Fruit fly (Drosophila melanogaster) whole organism, embryonic: Measurements from ENCODE around the gene CG12674.

ENCODE experiments used
- Abd-B ChIP-seq: fragments of 200-800 bp; sonication (Bioruptor generic); optimal IDR thresholded peaks from 2 replicates; lab custom pipeline; 2018; ENCODE audit warnings: missing biosample characterization, mild to moderate bottlenecking, missing genetic modification characterization, moderate library complexity
- C15 ChIP-seq: fragments of 200-800 bp; sonication (Bioruptor generic); IDR thresholded peaks from 3 replicates; pipeline ENCODE4 v1.3.6; 2022; ENCODE audit warnings: missing biosample characterization, missing genetic modification characterization
- CG10267 ChIP-seq: fragments of 200-800 bp; sonication (Bioruptor generic); optimal IDR thresholded peaks from 2 replicates; lab custom pipeline; 2018; ENCODE audit warnings: missing biosample characterization, mild to moderate bottlenecking, missing genetic modification characterization, moderate library complexity
- CG12299 ChIP-seq: fragments of 200-800 bp; sonication (Bioruptor generic); optimal IDR thresholded peaks from 2 replicates; lab custom pipeline; 2018; ENCODE audit warnings: missing biosample characterization, mild to moderate bottlenecking, missing genetic modification characterization
- CG15514 ChIP-seq: fragments of 200-800 bp; sonication (Bioruptor generic); optimal IDR thresholded peaks from 3 replicates; lab custom pipeline; 2017; ENCODE audit warnings: missing biosample characterization, missing genetic modification characterization, mild to moderate bottlenecking, moderate library complexity, missing genetic modification reagents
- CG1603 ChIP-seq: fragments of 200-800 bp; sonication (Bioruptor generic); optimal IDR thresholded peaks from 2 replicates; lab custom pipeline; 2019; ENCODE audit warnings: missing biosample characterization, mild to moderate bottlenecking, missing genetic modification characterization, moderate library complexity
- CG17186 ChIP-seq: fragments of 200-800 bp; sonication (Bioruptor generic); optimal IDR thresholded peaks from 3 replicates; lab custom pipeline; 2017; ENCODE audit warnings: missing biosample characterization, missing genetic modification reagents, missing genetic modification characterization
- CG17802 ChIP-seq: fragments of 200-800 bp; sonication (Bioruptor generic); optimal IDR thresholded peaks from 2 replicates; lab custom pipeline; 2018; ENCODE audit warnings: missing biosample characterization, mild to moderate bottlenecking, missing genetic modification characterization, moderate library complexity
- CG3407 ChIP-seq: fragments of 200-800 bp; sonication (Bioruptor generic); optimal IDR thresholded peaks from 2 replicates; lab custom pipeline; 2018; ENCODE audit warnings: missing biosample characterization, mild to moderate bottlenecking, missing genetic modification characterization
- CG34224 ChIP-seq: fragments of 200-800 bp; sonication (Bioruptor generic); IDR thresholded peaks from 3 replicates; pipeline ENCODE4 v1.3.6; 2022; ENCODE audit warnings: missing biosample characterization, missing genetic modification characterization; ENCODE audit not compliant: partially characterized antibody
- CG4360 ChIP-seq: fragments of 200-800 bp; sonication (Bioruptor generic); IDR thresholded peaks from 2 replicates; pipeline ENCODE4 v1.3.6; 2022; ENCODE audit warnings: missing biosample characterization, missing genetic modification characterization
- CG5245 ChIP-seq: fragments of 200-800 bp; sonication (Bioruptor generic); optimal IDR thresholded peaks from 3 replicates; lab custom pipeline; 2016; ENCODE audit warnings: missing biosample characterization, missing genetic modification characterization
- CG5953 ChIP-seq: fragments of 200-800 bp; sonication (Bioruptor generic); IDR thresholded peaks from 2 replicates; pipeline ENCODE4 v1.3.6; 2022; ENCODE audit warnings: missing biosample characterization, missing genetic modification characterization
- CG8478 ChIP-seq: fragments of >200 bp; optimal IDR thresholded peaks from 2 replicates; lab custom pipeline; 2018
- CG9215 ChIP-seq: fragments of 200-800 bp; sonication (Bioruptor generic); IDR thresholded peaks from 2 replicates; pipeline ENCODE4 v1.3.6; 2022; ENCODE audit warnings: missing biosample characterization, missing genetic modification characterization
- CTCF ChIP-seq: fragments of 200-800 bp; sonication (Bioruptor generic); optimal IDR thresholded peaks from 2 replicates; lab custom pipeline; 2017; ENCODE audit warnings: missing biosample characterization, mild to moderate bottlenecking, missing genetic modification characterization, moderate library complexity
- Camta ChIP-seq: fragments of 200-800 bp; sonication (Bioruptor generic); optimal IDR thresholded peaks from 2 replicates; lab custom pipeline; 2016; ENCODE audit warnings: missing biosample characterization, missing genetic modification characterization
- Deaf1 ChIP-seq: fragments of 200-800 bp; optimal IDR thresholded peaks from 3 replicates; lab custom pipeline; 2019; ENCODE audit warnings: missing biosample characterization, mild to moderate bottlenecking, missing genetic modification characterization, moderate library complexity
- Doc2 ChIP-seq: fragments of 200-800 bp; sonication (Bioruptor generic); IDR thresholded peaks from 2 replicates; pipeline ENCODE4 v1.3.6; 2022; ENCODE audit warnings: missing biosample characterization, missing genetic modification characterization
- E2f1 ChIP-seq: fragments of 200-800 bp; sonication (Bioruptor generic); IDR thresholded peaks from 2 replicates; pipeline ENCODE4 v1.3.6; 2022; ENCODE audit warnings: missing biosample characterization, missing genetic modification characterization
- ERR ChIP-seq: fragments of 200-800 bp; sonication (Bioruptor generic); optimal IDR thresholded peaks from 2 replicates; lab custom pipeline; 2016; ENCODE audit warnings: missing biosample characterization, missing genetic modification characterization
- Elba2 ChIP-seq: fragments of 200-800 bp; sonication (Bioruptor generic); optimal IDR thresholded peaks from 3 replicates; lab custom pipeline; 2016; ENCODE audit warnings: missing biosample characterization, missing genetic modification characterization
- Ets65A ChIP-seq: fragments of 200-800 bp; sonication (Bioruptor generic); peaks from one replicate; lab custom pipeline; 2016; ENCODE audit warnings: missing biosample characterization, missing genetic modification characterization
- H2.0 ChIP-seq: fragments of 200-800 bp; sonication (Bioruptor generic); IDR thresholded peaks from 2 replicates; pipeline ENCODE4 v1.3.6; 2022; ENCODE audit warnings: missing biosample characterization, missing genetic modification characterization
- Hr3 ChIP-seq: fragments of 200-800 bp; sonication (Bioruptor generic); optimal IDR thresholded peaks from 3 replicates; lab custom pipeline; 2016; ENCODE audit warnings: missing biosample characterization, missing genetic modification characterization
- Hr51 ChIP-seq, 2 experiments: fragments of 200-800 bp; sonication (Bioruptor generic); optimal IDR thresholded peaks; 2 replicates in 1 of 2; 3 replicates in 1 of 2; lab custom pipeline; 2016 to 2018; ENCODE audit warnings: missing biosample characterization in 2 of 2, missing genetic modification characterization in 2 of 2, mild to moderate bottlenecking in 1 of 2, moderate library complexity in 1 of 2
- Lpt ChIP-seq: fragments of >200 bp; optimal IDR thresholded peaks from 2 replicates; lab custom pipeline; 2018; ENCODE audit warnings: missing biosample characterization, missing genetic modification characterization
- Mad ChIP-seq: fragments of 200-800 bp; sonication (Bioruptor generic); optimal IDR thresholded peaks from 2 replicates; lab custom pipeline; 2016; ENCODE audit warnings: missing biosample characterization, missing genetic modification characterization
- Sox102F ChIP-seq: fragments of 200-800 bp; sonication (Bioruptor generic); optimal IDR thresholded peaks from 2 replicates; lab custom pipeline; 2018; ENCODE audit warnings: missing biosample characterization, mild to moderate bottlenecking, missing genetic modification characterization, moderate library complexity
- amos ChIP-seq: fragments of 200-800 bp; sonication (Bioruptor generic); IDR thresholded peaks from 2 replicates; pipeline ENCODE4 v1.3.6; 2022; ENCODE audit warnings: missing biosample characterization, missing genetic modification characterization; ENCODE audit not compliant: partially characterized antibody
- az2 ChIP-seq: fragments of 200-800 bp; sonication (Bioruptor generic); optimal IDR thresholded peaks from 3 replicates; lab custom pipeline; 2016; ENCODE audit warnings: missing biosample characterization, missing genetic modification characterization
- chn ChIP-seq: fragments of 200-800 bp; sonication (Bioruptor generic); optimal IDR thresholded peaks from 2 replicates; lab custom pipeline; 2016; ENCODE audit warnings: missing biosample characterization, missing genetic modification characterization
- crol ChIP-seq: fragments of 200-800 bp; sonication (Bioruptor generic); IDR thresholded peaks from 2 replicates; pipeline ENCODE4 v1.3.6; 2022; ENCODE audit warnings: missing biosample characterization, missing genetic modification characterization
- dan ChIP-seq: fragments of 200-800 bp; sonication (Bioruptor generic); IDR thresholded peaks from 2 replicates; pipeline ENCODE4 v1.3.6; 2022; ENCODE audit warnings: missing biosample characterization, missing genetic modification characterization
- eve ChIP-seq, 2 experiments: fragments of >200 bp; optimal IDR thresholded peaks; 2 replicates each; lab custom pipeline; 2017; ENCODE audit warnings: missing biosample characterization in 2 of 2, missing genetic modification characterization in 2 of 2
- ftz-f1 ChIP-seq: fragments of 200-800 bp; sonication (Bioruptor generic); optimal IDR thresholded peaks from 2 replicates; lab custom pipeline; 2016; ENCODE audit warnings: missing biosample characterization, missing genetic modification characterization
- gfzf ChIP-seq: fragments of 200-800 bp; sonication (Bioruptor generic); optimal IDR thresholded peaks from 2 replicates; lab custom pipeline; 2016; ENCODE audit warnings: missing biosample characterization, mild to moderate bottlenecking, missing genetic modification characterization, moderate library complexity
- grn ChIP-seq: fragments of 200-800 bp; sonication (Bioruptor generic); optimal IDR thresholded peaks from 3 replicates; lab custom pipeline; 2017; ENCODE audit warnings: missing biosample characterization, missing genetic modification characterization
- gro ChIP-seq: fragments of 200-800 bp; sonication (Bioruptor generic); optimal IDR thresholded peaks from 2 replicates; lab custom pipeline; 2016; ENCODE audit warnings: missing biosample characterization, missing genetic modification characterization
- hth ChIP-seq: fragments of >200 bp; optimal IDR thresholded peaks from 2 replicates; lab custom pipeline; 2017; ENCODE audit warnings: inconsistent platforms
- kni ChIP-seq: fragments of 200-800 bp; sonication (Bioruptor generic); optimal IDR thresholded peaks from 3 replicates; lab custom pipeline; 2017; ENCODE audit warnings: mild to moderate bottlenecking, missing biosample characterization, missing genetic modification reagents, missing genetic modification characterization
- nom ChIP-seq: fragments of 200-800 bp; sonication (Bioruptor generic); optimal IDR thresholded peaks from 2 replicates; lab custom pipeline; 2017; ENCODE audit warnings: missing biosample characterization, missing genetic modification characterization, mild to moderate bottlenecking, moderate library complexity, missing genetic modification reagents
- odd ChIP-seq: fragments of 200-800 bp; sonication (Bioruptor generic); optimal IDR thresholded peaks from 2 replicates; lab custom pipeline; 2017; ENCODE audit warnings: missing biosample characterization, mild to moderate bottlenecking, missing genetic modification characterization
- p53 ChIP-seq: fragments of 200-800 bp; sonication (Bioruptor generic); optimal IDR thresholded peaks from 2 replicates; lab custom pipeline; 2016; ENCODE audit warnings: missing biosample characterization, missing genetic modification characterization
- repo ChIP-seq: fragments of 200-800 bp; sonication (Bioruptor generic); optimal IDR thresholded peaks from 2 replicates; lab custom pipeline; 2016; ENCODE audit warnings: missing biosample characterization, missing genetic modification characterization
- sd ChIP-seq: fragments of 200-800 bp; sonication (Bioruptor generic); optimal IDR thresholded peaks from 3 replicates; lab custom pipeline; 2018; ENCODE audit warnings: missing biosample characterization, mild to moderate bottlenecking, missing genetic modification characterization, moderate library complexity
- sna ChIP-seq: fragments of 200-800 bp; sonication (Bioruptor generic); IDR thresholded peaks from 2 replicates; pipeline ENCODE4 v1.3.6; 2022; ENCODE audit warnings: missing biosample characterization, missing genetic modification characterization; ENCODE audit not compliant: partially characterized antibody
- ttk ChIP-seq: fragments of 200-800 bp; sonication (Bioruptor generic); IDR thresholded peaks from 2 replicates; pipeline ENCODE4 v2.1.2; 2022; ENCODE audit warnings: missing biosample characterization, missing genetic modification characterization
- vvl ChIP-seq: fragments of 200-800 bp; sonication (Bioruptor generic); IDR thresholded peaks from 2 replicates; pipeline ENCODE4 v1.3.6; 2022; ENCODE audit warnings: missing biosample characterization, missing genetic modification characterization
- zen ChIP-seq: fragments of 200-800 bp; sonication (Bioruptor generic); optimal IDR thresholded peaks from 3 replicates; lab custom pipeline; 2018; ENCODE audit warnings: missing biosample characterization, mild to moderate bottlenecking, missing genetic modification characterization, moderate library complexity
- zfh1 ChIP-seq: fragments of 200-800 bp; sonication (Bioruptor generic); IDR thresholded peaks from 3 replicates; pipeline ENCODE4 v1.3.6; 2022; ENCODE audit warnings: missing biosample characterization, missing genetic modification characterization
- zfh2 ChIP-seq: fragments of 200-800 bp; sonication (Bioruptor generic); optimal IDR thresholded peaks from 2 replicates; lab custom pipeline; 2016; ENCODE audit warnings: missing biosample characterization, missing genetic modification characterization

The CG12674 gene

dm6 chr2L:2037551-2038252 is 42.0 kb upstream of the CG12674 start (continued):
- TF ChIP-seq gro (no peak), az2 (GFP tag; lab: Kevin White, UChicago) (no peak), CG10267 (tag; lab: Kevin White, UChicago) (peak; percentile 59), CG1603 (peak; percentile 95), CG3407 (GFP tag; lab: Kevin White, UChicago) (no peak), Mad (GFP tag; lab: Kevin White, UChicago) (peak; percentile 44), Deaf1 (tag; lab: Kevin White, UChicago) (no peak), grn (no peak), CG5245 (no peak), zen (tag; lab: Kevin White, UChicago) (peak; percentile 53), amos (peak; percentile 97), ERR (GFP tag; lab: Kevin White, UChicago) (no peak), odd (GFP tag; lab: Kevin White, UChicago) (no peak), CG5953 (GFP tag; lab: Robert Waterston, UW) (no peak), hth (lab: Kevin White, UChicago) (no peak), gfzf (GFP tag; lab: Kevin White, UChicago) (peak; percentile 60), Doc2 (GFP tag; lab: Robert Waterston, UW) (no peak), crol (GFP tag; lab: Robert Waterston, UW) (no peak), zfh1 (GFP tag; lab: Robert Waterston, UW) (0 out of 3 replicates have a peak, but pooled peaks have one; percentile 11), repo (GFP tag; lab: Kevin White, UChicago) (no peak), CG8478 (lab: Kevin White, UChicago) (peak; percentile 81), Elba2 (GFP tag; lab: Kevin White, UChicago) (peak; percentile 80), E2f1 (GFP tag; lab: Robert Waterston, UW) (no peak), ttk (GFP tag; lab: Robert Waterston, UW) (no peak), Lpt (GFP tag; lab: Kevin White, UChicago) (no peak), CG17802 (tag; lab: Kevin White, UChicago) (no peak), chn (GFP tag; lab: Kevin White, UChicago) (peak; percentile 24), CG15514 (GFP tag; lab: Kevin White, UChicago) (peak; percentile 78), p53 (GFP tag; lab: Kevin White, UChicago) (peak; percentile 79), CG34224 (peak; percentile 87), Ets65A (GFP tag; lab: Kevin White, UChicago) (peak; percentile 96), nom (GFP tag; lab: Kevin White, UChicago) (peak; percentile 56), Camta (GFP tag; lab: Kevin White, UChicago) (no peak), sd (tag; lab: Kevin White, UChicago) (peak; percentile 54), CG17186 (GFP tag; lab: Kevin White, UChicago) (peak; percentile 89), vvl (GFP tag; lab: Robert Waterston, UW) (peak; percentile 21; the same call in 1 of the 2 replicates), CTCF (GFP tag; lab: Kevin White, UChicago) (peak; percentile 54), dan (no peak), CG4360 (GFP tag; lab: Robert Waterston, UW) (peak; percentile 55), CG9215 (GFP tag; lab: Robert Waterston, UW) (no peak), CG12299 (no peak), kni (GFP tag; lab: Kevin White, UChicago) (no peak), C15 (GFP tag; lab: Robert Waterston, UW) (no peak), Hr51 (GFP tag; optimal IDR thresholded peaks at IDR 0.05; lab: Kevin White, UChicago) (peak in 1 of 2 experiments; percentile 22), Abd-B (GFP tag; lab: Kevin White, UChicago) (peak; percentile 62), eve (GFP tag; optimal IDR thresholded peaks at IDR 0.05; lab: Kevin White, UChicago) (no peak), Sox102F (no peak), ftz-f1 (GFP tag; lab: Kevin White, UChicago) (peak; percentile 22), zfh2 (peak; percentile 34), sna (GFP tag; lab: Robert Waterston, UW) (peak; percentile 82), H2.0 (GFP tag; lab: Robert Waterston, UW) (no peak), Hr3 (GFP tag; lab: Kevin White, UChicago) (no peak)
